Worm (Caenorhabditis elegans) whole organism, L1 larva: ENCODE data around the gene lrr-1.

Experiments used
- ces-1 ChIP-seq: fragments of 150-350 bp; optimal IDR thresholded peaks from 2 replicates; lab custom pipeline; 2014; ENCODE audit warnings: missing biosample characterization, missing genetic modification reagents, missing genetic modification characterization
- efl-1 ChIP-seq, 4 experiments: fragments of 150-350 bp; optimal IDR thresholded peaks in 3 of 4; peaks in 1 of 4; 1 replicate in 1 of 4; 2 replicates in 3 of 4; lab custom pipeline; 2014; ENCODE audit warnings: missing biosample characterization in 2 of 4, missing genetic modification characterization in 2 of 4, missing genetic modification reagents in 2 of 4
- elt-3 ChIP-seq, 6 experiments: fragments of 150-350 bp in 1 of 6; sonication (generic microtip); optimal IDR thresholded peaks; 2 replicates each; lab custom pipeline; 2017 to 2018; ENCODE audit warnings: missing biosample characterization in 6 of 6, missing genetic modification characterization in 6 of 6, inconsistent platforms in 1 of 6
- lin-14 ChIP-seq: fragments of 200-800 bp; sonication (Bioruptor generic); optimal IDR thresholded peaks from 2 replicates; lab custom pipeline; 2018; ENCODE audit warnings: mild to moderate bottlenecking, missing genetic modification characterization, moderate library complexity, missing compliant biosample characterization
- nhr-12 ChIP-seq: sonication (generic microtip); optimal IDR thresholded peaks from 2 replicates; lab custom pipeline; 2017; ENCODE audit warnings: missing biosample characterization, missing genetic modification characterization
- sptf-1 ChIP-seq: fragments of 150-350 bp; optimal IDR thresholded peaks from 2 replicates; lab custom pipeline; 2014; ENCODE audit warnings: missing biosample characterization, missing genetic modification characterization
- tbx-2 ChIP-seq: sonication (generic microtip); optimal IDR thresholded peaks from 2 replicates; lab custom pipeline; 2016; ENCODE audit warnings: missing genetic modification characterization, missing compliant biosample characterization
- tlp-1 ChIP-seq: fragments of 150-350 bp; optimal IDR thresholded peaks from 2 replicates; lab custom pipeline; 2014; ENCODE audit warnings: missing biosample characterization, missing genetic modification characterization

DNA sequence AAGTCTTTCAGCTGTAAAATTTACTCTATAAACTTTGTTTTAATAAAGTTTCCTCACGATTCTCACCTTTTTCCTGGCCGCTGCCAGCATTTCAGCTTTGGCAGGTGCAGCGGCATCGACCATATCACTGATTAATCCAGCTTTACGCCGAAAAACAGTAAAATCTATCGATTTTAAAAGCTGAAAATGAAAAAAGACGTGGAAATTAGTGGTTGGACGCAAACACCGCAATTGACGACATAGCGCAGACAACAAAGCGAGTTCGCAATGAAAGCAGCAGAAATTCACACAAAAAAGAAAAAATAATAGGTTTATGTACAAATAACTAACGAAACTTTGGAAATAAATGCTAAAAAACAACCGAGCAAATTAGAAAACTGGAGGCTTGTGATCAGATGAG is 3.7 kb upstream of the lrr-1 start, which contains the start of gene golg-2:
- TF ChIP-seq elt-3 (tag; optimal IDR thresholded peaks at IDR 0.05; lab: Kevin White, UChicago) (no peak), tbx-2 (no peak), sptf-1 (no peak), nhr-12 (tag; lab: Kevin White, UChicago) (no peak), tlp-1 (no peak), efl-1 (optimal IDR thresholded peaks at IDR 0.05; lab: Kevin White, UChicago) (peak; percentile 10 to 33), efl-1 (GFP tag; optimal IDR thresholded peaks at IDR 0.05 in 1 of 2; lab: Kevin White, UChicago) (peak; percentile 38 to 84), lin-14 (no peak), ces-1 (GFP tag; lab: Kevin White, UChicago) (no peak)
